Fruit fly (Drosophila melanogaster) whole organism, embryonic: ENCODE measurements around the gene CG7878.

Experiments used
- Abd-B ChIP-seq: fragments of 200-800 bp; sonication (Bioruptor generic); optimal IDR thresholded peaks from 2 replicates; lab custom pipeline; 2018; ENCODE audit warnings: missing biosample characterization, mild to moderate bottlenecking, missing genetic modification characterization, moderate library complexity
- Bteb2 ChIP-seq: fragments of 200-800 bp; sonication (Bioruptor generic); optimal IDR thresholded peaks from 2 replicates; lab custom pipeline; 2016; ENCODE audit warnings: missing biosample characterization, missing genetic modification characterization
- CG10267 ChIP-seq: fragments of 200-800 bp; sonication (Bioruptor generic); optimal IDR thresholded peaks from 2 replicates; lab custom pipeline; 2018; ENCODE audit warnings: missing biosample characterization, mild to moderate bottlenecking, missing genetic modification characterization, moderate library complexity
- CG12071 ChIP-seq: fragments of 200-800 bp; sonication (Bioruptor generic); optimal IDR thresholded peaks from 3 replicates; lab custom pipeline; 2018; ENCODE audit warnings: missing biosample characterization, mild to moderate bottlenecking, missing genetic modification characterization
- CG12391 ChIP-seq: fragments of 200-800 bp; sonication (Bioruptor generic); optimal IDR thresholded peaks from 3 replicates; lab custom pipeline; 2018; ENCODE audit warnings: missing biosample characterization, mild to moderate bottlenecking, missing genetic modification characterization, moderate library complexity
- CG13287 ChIP-seq: fragments of 200-800 bp; sonication (Bioruptor generic); IDR thresholded peaks from 2 replicates; pipeline ENCODE4 v1.3.6; 2022; ENCODE audit warnings: missing biosample characterization, missing genetic modification characterization; ENCODE audit not compliant: partially characterized antibody
- CG17328 ChIP-seq: fragments of 200-800 bp; sonication (Bioruptor generic); IDR thresholded peaks from 2 replicates; pipeline ENCODE4 v1.3.6; 2022; ENCODE audit warnings: missing biosample characterization, missing genetic modification characterization
- CG17829 ChIP-seq: fragments of 200-800 bp; optimal IDR thresholded peaks from 2 replicates; lab custom pipeline; 2019; ENCODE audit warnings: missing biosample characterization, mild to moderate bottlenecking, missing genetic modification characterization, moderate library complexity
- CG2712 ChIP-seq: fragments of 200-800 bp; optimal IDR thresholded peaks from 3 replicates; lab custom pipeline; 2019; ENCODE audit warnings: missing biosample characterization, mild to moderate bottlenecking, missing genetic modification characterization, moderate library complexity
- CG2875 ChIP-seq: fragments of 200-800 bp; sonication (Bioruptor generic); optimal IDR thresholded peaks from 2 replicates; lab custom pipeline; 2017; ENCODE audit warnings: missing biosample characterization, mild to moderate bottlenecking, missing genetic modification characterization, missing genetic modification reagents
- CG30020 ChIP-seq: fragments of 200-800 bp; optimal IDR thresholded peaks from 2 replicates; lab custom pipeline; 2019; ENCODE audit warnings: missing biosample characterization, mild to moderate bottlenecking, missing genetic modification characterization, moderate library complexity
- CG31365 ChIP-seq: fragments of 200-800 bp; sonication (Bioruptor generic); optimal IDR thresholded peaks from 2 replicates; lab custom pipeline; 2018; ENCODE audit warnings: missing biosample characterization, mild to moderate bottlenecking, missing genetic modification characterization
- CG42726 ChIP-seq: fragments of 200-800 bp; sonication (Bioruptor generic); IDR thresholded peaks from 2 replicates; pipeline ENCODE4 v1.3.6; 2022; ENCODE audit warnings: missing biosample characterization, missing genetic modification characterization; ENCODE audit not compliant: partially characterized antibody
- CG4328 ChIP-seq: fragments of 200-800 bp; sonication (Bioruptor generic); optimal IDR thresholded peaks from 3 replicates; lab custom pipeline; 2017; ENCODE audit warnings: missing biosample characterization, missing genetic modification reagents, missing genetic modification characterization
- CG7745 ChIP-seq: fragments of 200-800 bp; sonication (Bioruptor generic); optimal IDR thresholded peaks from 2 replicates; lab custom pipeline; 2018; ENCODE audit warnings: missing biosample characterization, mild to moderate bottlenecking, missing genetic modification characterization, moderate library complexity
- CG7839 ChIP-seq: fragments of 200-800 bp; sonication (Bioruptor generic); optimal IDR thresholded peaks from 3 replicates; lab custom pipeline; 2018; ENCODE audit warnings: missing biosample characterization, mild to moderate bottlenecking, missing genetic modification characterization, moderate library complexity
- CoRest ChIP-seq: fragments of 200-800 bp; sonication (Bioruptor generic); optimal IDR thresholded peaks from 3 replicates; lab custom pipeline; 2018; ENCODE audit warnings: missing biosample characterization, mild to moderate bottlenecking, missing genetic modification characterization, moderate library complexity
- D ChIP-seq, 2 experiments: fragments of 200-800 bp in 1 of 2; fragments of >200 bp in 1 of 2; sonication (Bioruptor generic) in 1 of 2; optimal IDR thresholded peaks; 2 replicates in 1 of 2; 3 replicates in 1 of 2; lab custom pipeline; 2017; ENCODE audit warnings: mild to moderate bottlenecking in 1 of 2, missing biosample characterization in 1 of 2, missing genetic modification characterization in 1 of 2, missing genetic modification reagents in 1 of 2
- H15 ChIP-seq: fragments of 200-800 bp; sonication (Bioruptor generic); IDR thresholded peaks from 3 replicates; pipeline ENCODE4 v1.3.6; 2022; ENCODE audit warnings: missing biosample characterization, missing genetic modification characterization
- HHEX ChIP-seq: fragments of 200-800 bp; sonication (Bioruptor generic); optimal IDR thresholded peaks from 3 replicates; lab custom pipeline; 2017; ENCODE audit warnings: missing biosample characterization, mild to moderate bottlenecking, missing genetic modification characterization, missing genetic modification reagents
- Hand ChIP-seq: fragments of 200-800 bp; sonication (Bioruptor generic); optimal IDR thresholded peaks from 2 replicates; lab custom pipeline; 2017; ENCODE audit warnings: mild to moderate bottlenecking, missing biosample characterization, missing genetic modification reagents, missing genetic modification characterization
- Hsf ChIP-seq: fragments of 200-800 bp; sonication (Bioruptor generic); optimal IDR thresholded peaks from 3 replicates; lab custom pipeline; 2016; ENCODE audit warnings: missing biosample characterization, missing genetic modification characterization
- Nf-YC ChIP-seq: fragments of 200-800 bp; optimal IDR thresholded peaks from 3 replicates; lab custom pipeline; 2019; ENCODE audit warnings: missing biosample characterization, mild to moderate bottlenecking, missing genetic modification characterization, moderate library complexity
- Rx ChIP-seq: fragments of 200-800 bp; sonication (Bioruptor generic); IDR thresholded peaks from 2 replicates; pipeline ENCODE4 v1.3.6; 2022; ENCODE audit warnings: missing biosample characterization, missing genetic modification characterization
- Tbp ChIP-seq: fragments of >200 bp; optimal IDR thresholded peaks from 2 replicates; lab custom pipeline; 2018; ENCODE audit warnings: missing biosample characterization, missing genetic modification characterization
- ash1 ChIP-seq: fragments of 200-800 bp; sonication (Bioruptor generic); optimal IDR thresholded peaks from 2 replicates; lab custom pipeline; 2018; ENCODE audit warnings: missing biosample characterization, mild to moderate bottlenecking, missing genetic modification characterization
- bbx ChIP-seq: fragments of 200-800 bp; sonication (Bioruptor generic); IDR thresholded peaks from 2 replicates; pipeline ENCODE4 v1.3.6; 2022; ENCODE audit warnings: missing biosample characterization, missing genetic modification characterization; ENCODE audit not compliant: partially characterized antibody
- dan ChIP-seq: fragments of 200-800 bp; sonication (Bioruptor generic); IDR thresholded peaks from 2 replicates; pipeline ENCODE4 v1.3.6; 2022; ENCODE audit warnings: missing biosample characterization, missing genetic modification characterization
- dati ChIP-seq: fragments of 200-800 bp; sonication (Bioruptor generic); IDR thresholded peaks from 2 replicates; pipeline ENCODE4 v1.3.6; 2022; ENCODE audit warnings: missing biosample characterization, missing genetic modification characterization
- dysf ChIP-seq: fragments of 200-800 bp; sonication (Bioruptor generic); IDR thresholded peaks from 3 replicates; pipeline ENCODE4 v1.3.6; 2022; ENCODE audit warnings: missing biosample characterization, missing genetic modification characterization
- grn ChIP-seq: fragments of 200-800 bp; sonication (Bioruptor generic); optimal IDR thresholded peaks from 3 replicates; lab custom pipeline; 2017; ENCODE audit warnings: missing biosample characterization, missing genetic modification characterization
- gsb ChIP-seq: fragments of 200-800 bp; sonication (Bioruptor generic); IDR thresholded peaks from 2 replicates; pipeline ENCODE4 v1.3.6; 2022; ENCODE audit warnings: missing biosample characterization, missing genetic modification characterization
- hbn ChIP-seq: fragments of 200-800 bp; sonication (Bioruptor generic); IDR thresholded peaks from 2 replicates; pipeline ENCODE4 v1.3.6; 2022; ENCODE audit warnings: missing biosample characterization, missing genetic modification characterization; ENCODE audit not compliant: partially characterized antibody
- her ChIP-seq: fragments of 200-800 bp; sonication (Bioruptor generic); optimal IDR thresholded peaks from 2 replicates; lab custom pipeline; 2016; ENCODE audit warnings: missing biosample characterization, missing genetic modification characterization
- jigr1 ChIP-seq: fragments of 200-800 bp; sonication (Bioruptor generic); IDR thresholded peaks from 3 replicates; pipeline ENCODE4 v1.3.6; 2022; ENCODE audit warnings: missing biosample characterization, missing genetic modification characterization
- jing ChIP-seq: fragments of 200-800 bp; sonication (Bioruptor generic); optimal IDR thresholded peaks from 2 replicates; lab custom pipeline; 2018; ENCODE audit warnings: missing biosample characterization, mild to moderate bottlenecking, missing genetic modification characterization
- knrl ChIP-seq: fragments of 200-800 bp; sonication (Bioruptor generic); IDR thresholded peaks from 3 replicates; pipeline ENCODE4 v1.3.6; 2022; ENCODE audit warnings: missing biosample characterization, missing genetic modification characterization; ENCODE audit not compliant: partially characterized antibody
- mam ChIP-seq: fragments of 200-800 bp; sonication (Bioruptor generic); optimal IDR thresholded peaks from 3 replicates; lab custom pipeline; 2016; ENCODE audit warnings: missing biosample characterization, missing genetic modification characterization
- nau ChIP-seq: fragments of 200-800 bp; sonication (Bioruptor generic); optimal IDR thresholded peaks from 3 replicates; lab custom pipeline; 2017; ENCODE audit warnings: missing biosample characterization, mild to moderate bottlenecking, missing genetic modification characterization, missing genetic modification reagents
- seq ChIP-seq: fragments of 200-800 bp; sonication (Bioruptor generic); IDR thresholded peaks from 2 replicates; pipeline ENCODE4 v1.3.6; 2022; ENCODE audit warnings: missing biosample characterization, missing genetic modification characterization
- slp2 ChIP-seq: fragments of 200-800 bp; sonication (Bioruptor generic); optimal IDR thresholded peaks from 2 replicates; lab custom pipeline; 2016; ENCODE audit warnings: missing biosample characterization, missing genetic modification characterization
- sna ChIP-seq: fragments of 200-800 bp; sonication (Bioruptor generic); IDR thresholded peaks from 2 replicates; pipeline ENCODE4 v1.3.6; 2022; ENCODE audit warnings: missing biosample characterization, missing genetic modification characterization; ENCODE audit not compliant: partially characterized antibody
- stwl ChIP-seq: fragments of 200-800 bp; sonication (Bioruptor generic); optimal IDR thresholded peaks from 3 replicates; lab custom pipeline; 2018; ENCODE audit warnings: missing biosample characterization, mild to moderate bottlenecking, missing genetic modification characterization, moderate library complexity
- tin ChIP-seq: fragments of 200-800 bp; sonication (Bioruptor generic); optimal IDR thresholded peaks from 3 replicates; lab custom pipeline; 2016; ENCODE audit warnings: missing biosample characterization, missing genetic modification characterization
- tll ChIP-seq, 2 experiments: fragments of 200-800 bp in 1 of 2; fragments of >200 bp in 1 of 2; sonication (Bioruptor generic) in 1 of 2; optimal IDR thresholded peaks; 2 replicates each; lab custom pipeline; 2017 to 2019; ENCODE audit warnings: missing biosample characterization in 2 of 2, missing genetic modification characterization in 2 of 2, mild to moderate bottlenecking in 1 of 2, moderate library complexity in 1 of 2
- ttk ChIP-seq: fragments of 200-800 bp; sonication (Bioruptor generic); IDR thresholded peaks from 2 replicates; pipeline ENCODE4 v2.1.2; 2022; ENCODE audit warnings: missing biosample characterization, missing genetic modification characterization
- yki ChIP-seq: fragments of >200 bp; optimal IDR thresholded peaks from 3 replicates; lab custom pipeline; 2018

The CG7878 gene

dm6 chr3R:8119457-8120337 is 2.8 kb upstream of the CG7878 start (continued):
- peak; percentile 67 for TF ChIP-seq nau (GFP tag; lab: Kevin White, UChicago)
- peak; percentile 78 for TF ChIP-seq dysf
- peak; percentile 42; the same call in 1 of the 2 replicates for TF ChIP-seq CG13287
- TF ChIP-seq CG2875 (GFP tag; lab: Kevin White, UChicago), result peak; percentile 34
- TF ChIP-seq her (GFP tag; lab: Kevin White, UChicago), result peak; percentile 67
- TF ChIP-seq tin (GFP tag; lab: Kevin White, UChicago), result peak; percentile 10
- TF ChIP-seq CG17829, result peak; percentile 43
- TF ChIP-seq H15 (GFP tag; lab: Robert Waterston, UW), result 0 out of 3 replicates have a peak, but pooled peaks have one; percentile 18
- no peak for TF ChIP-seq slp2 (GFP tag; lab: Kevin White, UChicago)
- TF ChIP-seq sna (GFP tag; lab: Robert Waterston, UW), result peak; percentile 48
- TF ChIP-seq gsb (GFP tag; lab: Robert Waterston, UW), result no peak
- TF ChIP-seq yki (lab: Kevin White, UChicago), result peak; percentile 0
- TF ChIP-seq Hsf (GFP tag; lab: Kevin White, UChicago), result no peak
- no peak for TF ChIP-seq mam (GFP tag; lab: Kevin White, UChicago)
- peak; percentile 73 for TF ChIP-seq CG2712 (tag; lab: Kevin White, UChicago)
- TF ChIP-seq Rx, result 0 out of 2 replicates have a peak, but pooled peaks have one; percentile 3
- peak; percentile 34 for TF ChIP-seq CG4328
- no peak for TF ChIP-seq tll (GFP tag; optimal IDR thresholded peaks at IDR 0.05; lab: Kevin White, UChicago)
- peak; percentile 46 for TF ChIP-seq CG10267 (tag; lab: Kevin White, UChicago)
- TF ChIP-seq stwl (tag; lab: Kevin White, UChicago), result no peak
- TF ChIP-seq jigr1 (GFP tag; lab: Robert Waterston, UW), result 0 out of 3 replicates have a peak, but pooled peaks have one; percentile 38
- TF ChIP-seq dan (GFP tag; lab: Robert Waterston, UW), result no peak
- TF ChIP-seq D (optimal IDR thresholded peaks at IDR 0.05; lab: Kevin White, UChicago), result no peak
- no peak for TF ChIP-seq D (GFP tag; optimal IDR thresholded peaks at IDR 0.05; lab: Kevin White, UChicago)
- TF ChIP-seq CG12391 (tag; lab: Kevin White, UChicago), result peak; percentile 78
- TF ChIP-seq hbn (GFP tag; lab: Robert Waterston, UW), result peak; percentile 36
- no peak for TF ChIP-seq CG7745 (tag; lab: Kevin White, UChicago)
- peak; percentile 35 for TF ChIP-seq Abd-B (GFP tag; lab: Kevin White, UChicago)
- no peak for TF ChIP-seq ash1 (GFP tag; lab: Kevin White, UChicago)
- no peak for TF ChIP-seq Tbp
- peak; percentile 45 for TF ChIP-seq Hand (GFP tag; lab: Kevin White, UChicago)
- peak; percentile 29 for TF ChIP-seq Nf-YC (tag; lab: Kevin White, UChicago)
- no peak for TF ChIP-seq dati (GFP tag; lab: Robert Waterston, UW)
- peak; percentile 29; the same call in 1 of the 2 replicates for TF ChIP-seq ttk (GFP tag; lab: Robert Waterston, UW)
- no peak for TF ChIP-seq CG30020 (tag; lab: Kevin White, UChicago)
- TF ChIP-seq bbx (GFP tag; lab: Robert Waterston, UW), result peak; percentile 45; the same call in 1 of the 2 replicates
- TF ChIP-seq grn (GFP tag; lab: Kevin White, UChicago), result peak; percentile 59
- TF ChIP-seq HHEX (GFP tag; lab: Kevin White, UChicago), result peak; percentile 54
- no peak for TF ChIP-seq Bteb2 (GFP tag; lab: Kevin White, UChicago)
- no peak for TF ChIP-seq CG42726 (GFP tag; lab: Robert Waterston, UW)
- TF ChIP-seq CG17328 (GFP tag; lab: Robert Waterston, UW), result peak; percentile 25; the same call in 1 of the 2 replicates
- TF ChIP-seq seq, result peak; percentile 6; the same call in 1 of the 2 replicates
- TF ChIP-seq knrl (GFP tag; lab: Robert Waterston, UW), result no peak
- TF ChIP-seq CoRest, result peak; percentile 80
- no peak for TF ChIP-seq CG31365 (tag; lab: Kevin White, UChicago)
- TF ChIP-seq jing (GFP tag; lab: Kevin White, UChicago), result no peak
- peak; percentile 82 for TF ChIP-seq CG7839 (tag; lab: Kevin White, UChicago)
- no peak for TF ChIP-seq CG12071 (GFP tag; lab: Kevin White, UChicago)
